Worm (Caenorhabditis elegans): ENCODE results near the gene dmsr-3.

ce11 chrII:13402680-13403079 is 46.7 kb upstream of the dmsr-3 start, which contains the start of gene pinn-4:
- TF ChIP-seq mdt-29 (GFP tag; IDR thresholded peaks at IDR 0.05) (no peak), ceh-82 (tag; optimal IDR thresholded peaks at IDR 0.05) (no peak)

All from whole organism, L4 larva.